Worm (Caenorhabditis elegans) whole organism, mixed stage, embryonic: ENCODE results near the gene T05B4.12.

Experiments used
- blmp-1 ChIP-seq: fragments of 150-350 bp; optimal IDR thresholded peaks from 2 replicates; lab custom pipeline; 2014; ENCODE audit warnings: missing biosample characterization, missing genetic modification characterization
- mab-5 ChIP-seq: fragments of 150-350 bp; optimal IDR thresholded peaks from 2 replicates; lab custom pipeline; 2014; ENCODE audit warnings: missing biosample characterization, missing genetic modification characterization
- ztf-11 ChIP-seq: fragments of 150-350 bp; optimal IDR thresholded peaks from 2 replicates; lab custom pipeline; 2014; ENCODE audit warnings: missing biosample characterization, missing genetic modification characterization

ce11 chrV:4114627-4115026 is 11.2 kb downstream of the T05B4.12 start, which contains the start of gene srw-133:
- no peak for TF ChIP-seq mab-5 (tag; lab: Kevin White, UChicago)
- TF ChIP-seq blmp-1 (tag; lab: Kevin White, UChicago): no peak
- no peak for TF ChIP-seq ztf-11 (tag; lab: Kevin White, UChicago)
